Fruit fly (Drosophila melanogaster): Measurements from ENCODE around the gene CG13032.

CG13032 gene

dm6 chr3L:16683007-16683406, 9.2 kb downstream of the CG13032 start (continued):
- TF ChIP-seq Sox102F (GFP tag; optimal IDR thresholded peaks at IDR 0.05) (no peak), salr (GFP tag; optimal IDR thresholded peaks at IDR 0.05) (no peak), CG8119 (GFP tag; IDR thresholded peaks at IDR 0.05) (peak; percentile 40; the same call in 1 of the 3 replicates), CG4318 (GFP tag; optimal IDR thresholded peaks at IDR 0.05) (peak; percentile 17)

- TF ChIP-seq CG1621 (tag; optimal IDR thresholded peaks at IDR 0.05) (no peak), CG6276 (GFP tag; optimal IDR thresholded peaks at IDR 0.05) (peak; percentile 19), CG10631 (GFP tag; optimal IDR thresholded peaks at IDR 0.05) (no peak), Sox15 (GFP tag; optimal IDR thresholded peaks at IDR 0.05) (no peak), ss (GFP tag; optimal IDR thresholded peaks at IDR 0.05) (peak; percentile 4 to 57), CG32006 (GFP tag; optimal IDR thresholded peaks at IDR 0.05) (no peak), Eip75B (GFP tag; optimal IDR thresholded peaks at IDR 0.05) (no peak), eg (GFP tag; IDR thresholded peaks at IDR 0.05) (no peak), Eip78C (GFP tag) (peak; percentile 26), OdsH (GFP tag; optimal IDR thresholded peaks at IDR 0.05) (no peak), salr (GFP tag; optimal IDR thresholded peaks at IDR 0.05) (no peak), CG6854 (GFP tag; optimal IDR thresholded peaks at IDR 0.05) (no peak), Smox (GFP tag; optimal IDR thresholded peaks at IDR 0.05) (no peak), Lpt (GFP tag; optimal IDR thresholded peaks at IDR 0.05) (no peak), CG9139 (GFP tag; optimal IDR thresholded peaks at IDR 0.05) (no peak), CG11902 (GFP tag; optimal IDR thresholded peaks at IDR 0.05) (no peak), cyc (GFP tag; optimal IDR thresholded peaks at IDR 0.05) (no peak), CG6792 (GFP tag; optimal IDR thresholded peaks at IDR 0.05) (no peak)
Observed at dm6 chr3L:16689491-16689890, 15.7 kb downstream of the CG13032 start.

- TF ChIP-seq Hr38 (GFP tag; optimal IDR thresholded peaks at IDR 0.05) (no peak), Sox15 (GFP tag; optimal IDR thresholded peaks at IDR 0.05) (no peak), Met (GFP tag; optimal IDR thresholded peaks at IDR 0.05) (no peak), dac (GFP tag; optimal IDR thresholded peaks at IDR 0.05) (no peak), CG32006 (GFP tag; optimal IDR thresholded peaks at IDR 0.05) (no peak), CG4318 (GFP tag; optimal IDR thresholded peaks at IDR 0.05) (no peak), esn (GFP tag; optimal IDR thresholded peaks at IDR 0.05) (no peak), topi (GFP tag; optimal IDR thresholded peaks at IDR 0.05) (no peak), ss (GFP tag; optimal IDR thresholded peaks at IDR 0.05) (no peak), Eip78C (GFP tag) (no peak), Blimp-1 (GFP tag; optimal IDR thresholded peaks at IDR 0.05) (no peak), Sox102F (GFP tag; optimal IDR thresholded peaks at IDR 0.05) (no peak), CG15336 (GFP tag; IDR thresholded peaks at IDR 0.05) (no peak), Ets21C (GFP tag; optimal IDR thresholded peaks at IDR 0.05) (no peak), CG16779 (tag; optimal IDR thresholded peaks at IDR 0.05) (no peak), CG9139 (GFP tag; optimal IDR thresholded peaks at IDR 0.05) (no peak), OdsH (GFP tag; optimal IDR thresholded peaks at IDR 0.05) (no peak), Eip75B (GFP tag; optimal IDR thresholded peaks at IDR 0.05) (no peak), fd85E (GFP tag; optimal IDR thresholded peaks at IDR 0.05) (no peak), CG10631 (GFP tag; optimal IDR thresholded peaks at IDR 0.05) (no peak)
Observed at dm6 chr3L:16690055-16690454, 16.3 kb downstream of the CG13032 start.

dm6 chr3L:16693844-16694243, 20.1 kb downstream of the CG13032 start:
- TF ChIP-seq Hr38 (GFP tag; optimal IDR thresholded peaks at IDR 0.05) (no peak), Eip93F (GFP tag; optimal IDR thresholded peaks at IDR 0.05) (peak; percentile 11), Sox102F (GFP tag; optimal IDR thresholded peaks at IDR 0.05) (no peak), fd85E (GFP tag; optimal IDR thresholded peaks at IDR 0.05) (no peak), vri (GFP tag; optimal IDR thresholded peaks at IDR 0.05) (peak; percentile 51), CG34406 (GFP tag; optimal IDR thresholded peaks at IDR 0.05) (no peak), CG31627 (GFP tag; optimal IDR thresholded peaks at IDR 0.05) (no peak), CG16779 (tag; optimal IDR thresholded peaks at IDR 0.05) (no peak), fd59A (GFP tag; optimal IDR thresholded peaks at IDR 0.05) (no peak)
